Worm (Caenorhabditis elegans) whole organism, L2 larva: Measurements from ENCODE around the gene W02D7.8.
"Not testable (repeated sequence)": the region's sequence is repeated elsewhere in the genome, so short reads cannot be mapped to it uniquely, and the experiment has no call there.

Experiments used
- C34F6.9 ChIP-seq: fragments of 150-350 bp; optimal IDR thresholded peaks from 2 replicates; lab custom pipeline; 2014; ENCODE audit warnings: missing biosample characterization, missing genetic modification characterization
- F13H6.1 ChIP-seq: sonication (generic microtip); optimal IDR thresholded peaks from 2 replicates; lab custom pipeline; 2016; ENCODE audit warnings: missing genetic modification characterization, missing compliant biosample characterization
- R02D3.7 ChIP-seq: fragments of 150-350 bp; optimal IDR thresholded peaks from 2 replicates; lab custom pipeline; 2014; ENCODE audit warnings: missing biosample characterization, missing genetic modification characterization
- Y55F3AM.14 ChIP-seq: fragments of 200-800 bp; sonication (Bioruptor generic); optimal IDR thresholded peaks from 2 replicates; lab custom pipeline; 2018; ENCODE audit warnings: mild to moderate bottlenecking, missing genetic modification characterization, missing compliant biosample characterization
- ZK546.5 ChIP-seq: sonication (generic microtip); optimal IDR thresholded peaks from 2 replicates; lab custom pipeline; 2017; ENCODE audit warnings: missing biosample characterization, missing genetic modification characterization
- aly-2 ChIP-seq: fragments of 150-350 bp; optimal IDR thresholded peaks from 2 replicates; lab custom pipeline; 2014; ENCODE audit warnings: missing biosample characterization, missing genetic modification characterization
- ama-1 ChIP-seq: fragments of 150-350 bp; optimal IDR thresholded peaks from 2 replicates; lab custom pipeline; 2018; ENCODE audit warnings: inconsistent platforms
- blmp-1 ChIP-seq: sonication (generic microtip); optimal IDR thresholded peaks from 2 replicates; lab custom pipeline; 2017; ENCODE audit warnings: missing genetic modification characterization, mild to moderate bottlenecking, missing compliant biosample characterization, antibody characterized with exemption, moderate library complexity; ENCODE audit not compliant: insufficient read depth
- ceh-16 ChIP-seq: fragments of 150-350 bp; optimal IDR thresholded peaks from 2 replicates; lab custom pipeline; 2014; ENCODE audit warnings: missing biosample characterization, missing genetic modification characterization
- crh-2 ChIP-seq: sonication (generic microtip); optimal IDR thresholded peaks from 2 replicates; lab custom pipeline; 2017; ENCODE audit warnings: missing biosample characterization, missing genetic modification characterization
- dmd-4 ChIP-seq: sonication (generic microtip); optimal IDR thresholded peaks from 2 replicates; lab custom pipeline; 2017; ENCODE audit warnings: missing biosample characterization, missing genetic modification characterization
- egl-27 ChIP-seq: sonication (generic microtip); optimal IDR thresholded peaks from 3 replicates; lab custom pipeline; 2017; ENCODE audit warnings: missing biosample characterization, missing genetic modification reagents, missing genetic modification characterization
- elt-1 ChIP-seq: fragments of 150-350 bp; optimal IDR thresholded peaks from 2 replicates; lab custom pipeline; 2014; ENCODE audit warnings: missing biosample characterization, missing genetic modification characterization
- elt-3 ChIP-seq: sonication (generic microtip); optimal IDR thresholded peaks from 2 replicates; lab custom pipeline; 2017; ENCODE audit warnings: missing biosample characterization, missing genetic modification characterization
- fos-1 ChIP-seq: fragments of 150-350 bp; optimal IDR thresholded peaks from 2 replicates; lab custom pipeline; 2014; ENCODE audit warnings: missing biosample characterization, missing genetic modification characterization
- gmeb-1 ChIP-seq: fragments of 150-350 bp; optimal IDR thresholded peaks from 2 replicates; lab custom pipeline; 2014; ENCODE audit warnings: missing biosample characterization, missing genetic modification characterization
- lin-13 ChIP-seq: fragments of 150-350 bp; optimal IDR thresholded peaks from 2 replicates; lab custom pipeline; 2014; ENCODE audit warnings: missing biosample characterization, missing genetic modification reagents, missing genetic modification characterization
- lin-39 ChIP-seq: fragments of 150-350 bp; optimal IDR thresholded peaks from 2 replicates; lab custom pipeline; 2014; ENCODE audit warnings: missing biosample characterization, missing genetic modification reagents, missing genetic modification characterization
- lsy-2 ChIP-seq, 2 experiments: fragments of 150-350 bp in 1 of 2; sonication (generic microtip) in 1 of 2; optimal IDR thresholded peaks; 2 replicates each; lab custom pipeline; 2014 to 2017; ENCODE audit warnings: missing biosample characterization in 2 of 2, missing genetic modification characterization in 2 of 2
- mab-5 ChIP-seq: fragments of 150-350 bp; optimal IDR thresholded peaks from 2 replicates; lab custom pipeline; 2014; ENCODE audit warnings: missing biosample characterization, missing genetic modification characterization
- mbf-1 ChIP-seq: sonication (generic microtip); optimal IDR thresholded peaks from 2 replicates; lab custom pipeline; 2017; ENCODE audit warnings: missing biosample characterization, missing genetic modification characterization
- mdl-1 ChIP-seq, 2 experiments: fragments of 150-350 bp in 1 of 2; sonication (generic microtip) in 1 of 2; optimal IDR thresholded peaks; 2 replicates each; lab custom pipeline; 2017; ENCODE audit warnings: missing biosample characterization in 2 of 2, missing genetic modification characterization in 2 of 2
- nhr-10 ChIP-seq: sonication (generic microtip); optimal IDR thresholded peaks from 2 replicates; lab custom pipeline; 2017; ENCODE audit warnings: missing biosample characterization, missing genetic modification characterization
- nhr-11 ChIP-seq: fragments of 150-350 bp; optimal IDR thresholded peaks from 2 replicates; lab custom pipeline; 2014; ENCODE audit warnings: missing biosample characterization, missing genetic modification characterization
- nhr-12 ChIP-seq: fragments of 150-350 bp; optimal IDR thresholded peaks from 2 replicates; lab custom pipeline; 2014; ENCODE audit warnings: missing biosample characterization, missing genetic modification characterization
- nhr-129 ChIP-seq: fragments of 150-350 bp; optimal IDR thresholded peaks from 2 replicates; lab custom pipeline; 2014; ENCODE audit warnings: missing biosample characterization, missing genetic modification characterization
- nhr-21 ChIP-seq: fragments of 150-350 bp; optimal IDR thresholded peaks from 2 replicates; lab custom pipeline; 2014; ENCODE audit warnings: missing biosample characterization, missing genetic modification characterization
- nhr-23 ChIP-seq: fragments of 150-350 bp; optimal IDR thresholded peaks from 2 replicates; lab custom pipeline; 2014; ENCODE audit warnings: missing biosample characterization, missing genetic modification reagents, missing genetic modification characterization
- nhr-237 ChIP-seq: fragments of 150-350 bp; optimal IDR thresholded peaks from 2 replicates; lab custom pipeline; 2014; ENCODE audit warnings: missing biosample characterization, missing genetic modification characterization
- nhr-6 ChIP-seq: fragments of 150-350 bp; optimal IDR thresholded peaks from 2 replicates; lab custom pipeline; 2014; ENCODE audit warnings: missing biosample characterization, missing genetic modification characterization
- nhr-77 ChIP-seq: fragments of 150-350 bp; optimal IDR thresholded peaks from 2 replicates; lab custom pipeline; 2014; ENCODE audit warnings: missing biosample characterization, missing genetic modification characterization
- peb-1 ChIP-seq: fragments of 150-350 bp; optimal IDR thresholded peaks from 2 replicates; lab custom pipeline; 2014; ENCODE audit warnings: missing biosample characterization, missing genetic modification characterization
- sem-4 ChIP-seq: fragments of 150-350 bp; optimal IDR thresholded peaks from 2 replicates; lab custom pipeline; 2014; ENCODE audit warnings: missing biosample characterization, missing genetic modification reagents, missing genetic modification characterization
- skn-1 ChIP-seq: sonication (generic microtip); optimal IDR thresholded peaks from 2 replicates; lab custom pipeline; 2017; ENCODE audit warnings: missing biosample characterization, missing genetic modification characterization
- sma-3 ChIP-seq: sonication (generic microtip); optimal IDR thresholded peaks from 2 replicates; lab custom pipeline; 2016; ENCODE audit warnings: missing genetic modification reagents, missing genetic modification characterization, missing compliant biosample characterization
- sma-9 ChIP-seq, 2 experiments: fragments of 150-350 bp in 1 of 2; sonication (generic microtip) in 1 of 2; optimal IDR thresholded peaks; 2 replicates each; lab custom pipeline; 2014 to 2016; ENCODE audit warnings: missing genetic modification characterization in 2 of 2, mild to moderate bottlenecking in 1 of 2, missing biosample characterization in 1 of 2, missing compliant biosample characterization in 1 of 2, missing genetic modification reagents in 1 of 2, moderate library complexity in 1 of 2
- unc-39 ChIP-seq: fragments of 150-350 bp; optimal IDR thresholded peaks from 2 replicates; lab custom pipeline; 2014; ENCODE audit warnings: missing biosample characterization, missing genetic modification characterization
- unc-55 ChIP-seq: fragments of 150-350 bp; sonication (generic microtip); optimal IDR thresholded peaks from 3 replicates; lab custom pipeline; 2014; ENCODE audit warnings: missing biosample characterization, missing genetic modification reagents, missing genetic modification characterization
- unc-62 ChIP-seq: fragments of 150-350 bp; optimal IDR thresholded peaks from 2 replicates; lab custom pipeline; 2014; ENCODE audit warnings: missing biosample characterization, missing genetic modification reagents, missing genetic modification characterization
- zag-1 ChIP-seq: fragments of 150-350 bp; optimal IDR thresholded peaks from 2 replicates; lab custom pipeline; 2014; ENCODE audit warnings: missing biosample characterization, missing genetic modification characterization
- ztf-1 ChIP-seq: fragments of 200-800 bp; sonication (Bioruptor generic); conservative IDR thresholded peaks from 2 replicates; pipeline ENCODE4 v1.3.6; 2022; ENCODE audit warnings: missing genetic modification characterization, missing compliant biosample characterization
- ztf-11 ChIP-seq: sonication (generic microtip); optimal IDR thresholded peaks from 2 replicates; lab custom pipeline; 2017; ENCODE audit warnings: missing biosample characterization, missing genetic modification characterization
- ztf-4 ChIP-seq: fragments of 150-350 bp; optimal IDR thresholded peaks from 2 replicates; lab custom pipeline; 2014; ENCODE audit warnings: missing biosample characterization, missing genetic modification characterization

Gene W02D7.8

ce11 chrV:8348959-8349389 is 42.7 kb upstream of the W02D7.8 start (continued):
- TF ChIP-seq egl-27 (tag; lab: Kevin White, UChicago) (peak; percentile 74), dmd-4 (no peak), fos-1 (tag; lab: Kevin White, UChicago) (peak; percentile 84), ama-1 (lab: Kevin White, UChicago) (peak; percentile 98), gmeb-1 (peak; percentile 88), blmp-1 (peak; percentile 21), ztf-11 (tag; lab: Kevin White, UChicago) (no peak), nhr-21 (tag; lab: Kevin White, UChicago) (peak; percentile 77), zag-1 (tag; lab: Kevin White, UChicago) (peak; percentile 46), ztf-1 (GFP tag; lab: Robert Waterston, UW) (no peak), R02D3.7 (tag; lab: Kevin White, UChicago) (peak; percentile 36), unc-62 (GFP tag; lab: Kevin White, UChicago) (peak; percentile 30), aly-2 (tag; lab: Kevin White, UChicago) (no peak), nhr-6 (tag; lab: Kevin White, UChicago) (peak; percentile 51), ceh-16 (tag; lab: Kevin White, UChicago) (peak; percentile 47), mbf-1 (tag; lab: Kevin White, UChicago) (no peak), lsy-2 (tag; optimal IDR thresholded peaks at IDR 0.05; lab: Kevin White, UChicago) (peak; percentile 56 to 82)

DNA sequence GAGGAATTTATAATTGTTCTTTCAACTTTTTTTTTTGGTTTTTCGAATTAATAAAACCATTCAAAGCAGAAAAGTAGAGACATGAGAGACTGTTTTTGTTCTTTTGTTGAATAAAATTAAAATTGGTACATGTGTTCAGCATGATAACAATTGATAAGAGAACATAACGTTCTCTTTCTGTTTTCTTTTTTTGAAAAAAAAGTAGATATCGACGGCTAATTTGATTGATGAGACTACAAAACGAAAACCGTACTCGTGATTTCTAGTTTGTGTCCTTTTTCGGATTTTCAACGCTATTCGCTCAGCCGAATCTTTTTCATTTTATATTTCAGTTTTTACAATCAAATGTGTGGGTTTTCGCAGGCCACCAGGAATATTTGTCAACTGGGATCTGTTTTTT is 39.2 kb upstream of the W02D7.8 start, which contains the start of gene C08D8.1:
Gene C08D8.1, plus strand, starts transcription at position 324 of the 400 bp plus-strand sequence.
- TF ChIP-seq elt-3 (tag; lab: Kevin White, UChicago): no peak
- no peak for TF ChIP-seq nhr-237 (tag; lab: Kevin White, UChicago)
- no peak for TF ChIP-seq peb-1 (tag; lab: Kevin White, UChicago)
- TF ChIP-seq, all 48 proteins: peak for 0

DNA sequence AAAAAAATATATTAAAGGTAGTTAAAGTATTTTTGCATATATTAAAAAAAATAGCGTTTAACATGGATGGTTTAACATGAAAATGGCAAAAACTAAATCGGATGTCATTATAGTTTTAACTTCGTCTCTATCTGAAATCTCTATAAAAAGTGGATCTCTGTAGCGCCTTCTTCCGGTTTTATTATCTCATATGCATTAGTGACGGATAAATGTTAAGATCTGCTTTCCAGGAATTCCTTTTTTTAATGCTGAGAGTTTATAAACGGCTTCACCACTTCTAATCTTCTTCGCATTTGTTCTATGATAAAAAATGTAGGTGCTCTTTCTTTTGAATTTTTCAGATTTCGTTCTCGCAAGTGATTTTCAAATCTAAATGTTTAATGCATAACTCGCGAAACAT is 36.1 kb upstream of the W02D7.8 start:
- TF ChIP-seq Y55F3AM.14 (GFP tag; lab: Kevin White, UChicago) (no peak), ceh-16 (tag; lab: Kevin White, UChicago) (no peak), nhr-21 (tag; lab: Kevin White, UChicago) (no peak), nhr-77 (tag; lab: Kevin White, UChicago) (no peak), mbf-1 (tag; lab: Kevin White, UChicago) (no peak), F13H6.1 (no peak), gmeb-1 (no peak), C34F6.9 (tag; lab: Kevin White, UChicago) (no peak), dmd-4 (no peak), peb-1 (tag; lab: Kevin White, UChicago) (no peak), sma-3 (GFP tag; lab: Kevin White, UChicago) (no peak), sma-9 (GFP tag; optimal IDR thresholded peaks at IDR 0.05; lab: Kevin White, UChicago) (no peak), sma-9 (tag; optimal IDR thresholded peaks at IDR 0.05; lab: Kevin White, UChicago) (no peak), lin-13 (no peak), elt-1 (tag; lab: Kevin White, UChicago) (no peak), mdl-1 (tag; optimal IDR thresholded peaks at IDR 0.05; lab: Kevin White, UChicago) (no peak), nhr-10 (no peak), mab-5 (tag; lab: Kevin White, UChicago) (no peak), lsy-2 (tag; optimal IDR thresholded peaks at IDR 0.05; lab: Kevin White, UChicago) (no peak)

DNA sequence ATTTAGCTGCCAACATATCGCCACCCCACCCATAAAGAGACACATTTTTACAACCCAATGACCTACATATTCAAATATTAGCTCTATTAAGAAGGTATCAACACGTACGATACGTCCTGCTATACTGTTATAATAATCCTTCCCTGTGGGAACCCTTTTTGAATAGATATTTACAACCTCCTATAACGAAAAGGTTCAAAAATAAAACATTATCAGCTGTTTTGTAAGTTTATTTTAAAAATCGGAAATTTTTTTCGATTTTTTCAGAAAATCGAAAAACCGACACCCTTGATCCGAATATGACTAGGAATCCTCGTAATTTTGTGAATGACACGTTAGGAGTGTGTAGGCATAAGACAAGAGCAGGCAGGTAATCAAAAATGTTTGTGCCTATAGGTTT is 34.7 kb upstream of the W02D7.8 start, which contains the start of gene C08D8.7:
Gene C08D8.7, plus strand, starts transcription at position 301 of the 400 bp plus-strand sequence.
- not testable (repeated sequence) for TF ChIP-seq nhr-21 (tag; lab: Kevin White, UChicago); sem-4; nhr-23 (tag; lab: Kevin White, UChicago)

ce11 chrV:8335620-8336019 is 29.4 kb upstream of the W02D7.8 start:
- TF ChIP-seq nhr-10: no peak
- TF ChIP-seq nhr-77 (tag; lab: Kevin White, UChicago): no peak
- no peak for TF ChIP-seq nhr-12 (tag; lab: Kevin White, UChicago)
- TF ChIP-seq nhr-237 (tag; lab: Kevin White, UChicago): no peak
- no peak for TF ChIP-seq unc-55 (GFP tag; lab: Kevin White, UChicago)
- TF ChIP-seq ztf-11 (tag; lab: Kevin White, UChicago): no peak
- no peak for TF ChIP-seq ceh-16 (tag; lab: Kevin White, UChicago)
- TF ChIP-seq unc-39 (tag; lab: Kevin White, UChicago): no peak
- no peak for TF ChIP-seq skn-1
- no peak for TF ChIP-seq zag-1 (tag; lab: Kevin White, UChicago)
- TF ChIP-seq Y55F3AM.14 (GFP tag; lab: Kevin White, UChicago): no peak
- TF ChIP-seq C34F6.9 (tag; lab: Kevin White, UChicago): peak; percentile 31
- TF ChIP-seq ZK546.5 (tag; lab: Kevin White, UChicago): no peak
- TF ChIP-seq sma-9 (GFP tag; optimal IDR thresholded peaks at IDR 0.05; lab: Kevin White, UChicago): peak; percentile 23
- no peak for TF ChIP-seq sma-9 (tag; optimal IDR thresholded peaks at IDR 0.05; lab: Kevin White, UChicago)
- no peak for TF ChIP-seq crh-2 (tag; lab: Kevin White, UChicago)
- TF ChIP-seq nhr-129: peak; percentile 20
- no peak for TF ChIP-seq elt-3 (tag; lab: Kevin White, UChicago)
- no peak for TF ChIP-seq nhr-11
- TF ChIP-seq unc-62 (GFP tag; lab: Kevin White, UChicago): no peak
- no peak for TF ChIP-seq F13H6.1
- TF ChIP-seq lin-39 (tag; lab: Kevin White, UChicago): no peak
- no peak for TF ChIP-seq nhr-23 (tag; lab: Kevin White, UChicago)
- no peak for TF ChIP-seq lsy-2 (tag; optimal IDR thresholded peaks at IDR 0.05; lab: Kevin White, UChicago)
- no peak for TF ChIP-seq ztf-4 (tag; lab: Kevin White, UChicago)
- TF ChIP-seq aly-2 (tag; lab: Kevin White, UChicago): no peak
- TF ChIP-seq elt-1 (tag; lab: Kevin White, UChicago): no peak
